Worm (Caenorhabditis elegans): ENCODE results near the gene srt-67.

The srt-67 gene

ce11 chrV:5295940-5296339, 38.7 kb upstream of the srt-67 start:
- no peak for TF ChIP-seq ama-1 (optimal IDR thresholded peaks at IDR 0.05)
- no peak for TF ChIP-seq elt-2 (tag; optimal IDR thresholded peaks at IDR 0.05)
- no peak for TF ChIP-seq mml-1 (tag; optimal IDR thresholded peaks at IDR 0.05)
- TF ChIP-seq egl-5 (tag; optimal IDR thresholded peaks at IDR 0.05) = peak; percentile 30
- TF ChIP-seq tbx-2 (tag; optimal IDR thresholded peaks at IDR 0.05) = no peak
- TF ChIP-seq fkh-10 (GFP tag; optimal IDR thresholded peaks at IDR 0.05) = no peak
- TF ChIP-seq lin-39 (tag; optimal IDR thresholded peaks at IDR 0.05) = peak; percentile 28
- peak; percentile 34 for TF ChIP-seq nfya-1 (tag; optimal IDR thresholded peaks at IDR 0.05; ENCODE audit: insufficient read depth)
- TF ChIP-seq zag-1 (tag; optimal IDR thresholded peaks at IDR 0.05) = no peak

DNA sequence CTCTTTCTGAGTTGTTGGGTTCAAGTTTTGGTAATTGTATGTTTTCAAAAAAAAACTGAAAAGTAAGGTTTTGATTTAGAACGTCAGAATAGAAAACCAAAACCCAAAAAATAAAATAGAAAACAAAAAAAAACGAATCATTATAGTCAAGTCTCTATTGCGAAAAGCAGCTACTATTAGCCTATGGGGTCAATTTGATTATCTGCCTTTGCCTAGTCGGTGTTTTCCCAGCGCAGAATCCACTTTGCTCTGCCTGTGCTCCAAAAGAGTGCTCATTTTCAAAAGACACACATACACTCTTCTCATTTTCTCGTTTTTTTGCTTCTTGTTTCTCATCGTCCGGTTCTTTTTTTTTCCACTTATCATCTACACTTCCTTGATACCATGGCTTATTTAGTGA, 31.4 kb upstream of the srt-67 start:
- TF ChIP-seq unc-62 (GFP tag; optimal IDR thresholded peaks at IDR 0.05) (no peak), elt-2 (tag; optimal IDR thresholded peaks at IDR 0.05) (no peak), nhr-237 (tag; optimal IDR thresholded peaks at IDR 0.05) (no peak), nhr-12 (tag; optimal IDR thresholded peaks at IDR 0.05) (no peak), snpc-4 (tag; optimal IDR thresholded peaks at IDR 0.05) (no peak), mdl-1 (tag; optimal IDR thresholded peaks at IDR 0.05) (no peak), jun-1 (tag; optimal IDR thresholded peaks at IDR 0.05) (no peak), lin-39 (tag; optimal IDR thresholded peaks at IDR 0.05) (no peak), nfya-1 (tag; optimal IDR thresholded peaks at IDR 0.05; ENCODE audit: insufficient read depth) (no peak)

DNA sequence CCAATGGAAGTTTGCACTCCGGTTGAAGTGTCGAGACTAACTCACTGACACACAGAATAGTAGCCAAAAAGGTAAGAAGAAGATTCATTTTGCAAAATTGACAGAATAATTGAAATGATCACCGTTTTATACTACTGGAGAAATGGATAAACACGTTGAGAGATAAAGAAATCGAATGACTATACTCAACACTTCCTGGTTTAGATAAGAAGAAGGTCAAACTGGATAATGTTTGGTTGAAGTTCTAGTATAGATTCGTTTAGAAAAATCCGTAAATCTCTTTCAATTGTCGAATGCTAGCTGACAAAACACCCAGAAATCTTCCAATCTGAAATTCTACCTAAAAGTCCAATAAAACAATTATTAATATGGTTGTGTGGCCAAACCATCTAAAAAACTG, 30.0 kb upstream of the srt-67 start, which contains the start of gene Y49G5A.1:
Gene Y49G5A.1, minus strand, starts transcription at position 101 of the 400 bp plus-strand sequence.
- TF ChIP-seq nhr-77 (tag; optimal IDR thresholded peaks at IDR 0.05) (no peak), ceh-82 (tag; optimal IDR thresholded peaks at IDR 0.05) (no peak), ceh-16 (tag; optimal IDR thresholded peaks at IDR 0.05) (no peak), eor-1 (tag; optimal IDR thresholded peaks at IDR 0.05) (no peak), fkh-10 (GFP tag; optimal IDR thresholded peaks at IDR 0.05) (no peak), R02D3.7 (tag; optimal IDR thresholded peaks at IDR 0.05) (no peak), snpc-4 (tag; optimal IDR thresholded peaks at IDR 0.05) (no peak), zag-1 (tag; optimal IDR thresholded peaks at IDR 0.05) (no peak), nhr-28 (tag; optimal IDR thresholded peaks at IDR 0.05) (no peak), mdl-1 (tag; optimal IDR thresholded peaks at IDR 0.05) (no peak), unc-39 (tag; optimal IDR thresholded peaks at IDR 0.05) (no peak), nhr-43 (tag; optimal IDR thresholded peaks at IDR 0.05; ENCODE audit: poor library complexity, severe bottlenecking) (no peak), ceh-9 (tag; optimal IDR thresholded peaks at IDR 0.05) (no peak)

ce11 chrV:5284270-5284980, 27.2 kb upstream of the srt-67 start:
- TF ChIP-seq lsy-12 (tag; optimal IDR thresholded peaks at IDR 0.05) (peak; percentile 67), nhr-43 (tag; optimal IDR thresholded peaks at IDR 0.05; ENCODE audit: poor library complexity, severe bottlenecking) (peak; percentile 10)

DNA sequence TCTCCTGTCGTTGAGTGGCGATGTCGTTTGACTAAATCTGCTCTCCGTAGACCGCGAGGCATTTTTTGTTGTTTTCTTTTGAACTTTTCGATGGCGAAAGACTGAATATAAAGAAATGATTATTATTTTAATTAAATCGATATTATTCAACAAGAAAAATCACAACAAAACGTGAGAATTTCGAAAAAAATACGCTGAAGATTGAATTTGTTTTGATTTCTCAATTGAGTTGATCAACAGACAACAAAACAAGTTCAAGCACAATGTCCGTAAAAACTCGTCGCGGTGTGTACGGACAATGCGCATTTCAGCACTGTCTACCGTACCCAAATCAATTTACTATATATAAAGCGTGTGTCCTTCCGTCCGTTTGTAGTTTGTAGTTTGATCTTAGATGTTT, 20.7 kb upstream of the srt-67 start, which contains the start of gene B0238.9:
Gene B0238.9, minus strand, starts transcription at position 101 of the 400 bp plus-strand sequence.
- TF ChIP-seq tbx-2 (tag; optimal IDR thresholded peaks at IDR 0.05) (no peak), sea-2 (GFP tag; optimal IDR thresholded peaks at IDR 0.05) (no peak), daf-12 (tag; optimal IDR thresholded peaks at IDR 0.05) (no peak), skn-1 (tag; optimal IDR thresholded peaks at IDR 0.05) (no peak), fkh-2 (tag; optimal IDR thresholded peaks at IDR 0.05) (no peak)

ce11 chrV:5275426-5276007, 18.3 kb upstream of the srt-67 start:
- TF ChIP-seq nhr-23 (tag; optimal IDR thresholded peaks at IDR 0.05) (no peak), nhr-43 (tag; optimal IDR thresholded peaks at IDR 0.05; ENCODE audit: poor library complexity, severe bottlenecking) (peak; percentile 39), lin-15B (tag; optimal IDR thresholded peaks at IDR 0.05) (no peak), nhr-28 (tag; optimal IDR thresholded peaks at IDR 0.05) (no peak), ama-1 (optimal IDR thresholded peaks at IDR 0.05) (peak; percentile 23)
